Fruit fly (Drosophila melanogaster) whole organism, adult: ENCODE measurements around the gene idc.
A peak's percentile ranks its signal among the peaks of the same experiment; 100 is the strongest.

ENCODE experiments used
- CG11617 ChIP-seq: fragments of 200-800 bp; sonication (Bioruptor generic); optimal IDR thresholded peaks from 2 replicates; lab custom pipeline; 2017; ENCODE audit warnings: mild to moderate bottlenecking, missing biosample characterization, missing genetic modification reagents, missing genetic modification characterization
- CG12768 ChIP-seq: fragments of 200-800 bp; sonication (Bioruptor generic); optimal IDR thresholded peaks from 2 replicates; lab custom pipeline; 2017; ENCODE audit warnings: missing biosample characterization, missing genetic modification characterization, mild to moderate bottlenecking, moderate library complexity, missing genetic modification reagents
- CG14711 ChIP-seq: fragments of 200-800 bp; sonication (Bioruptor generic); optimal IDR thresholded peaks from 2 replicates; lab custom pipeline; 2018; ENCODE audit warnings: missing biosample characterization, mild to moderate bottlenecking, missing genetic modification characterization, moderate library complexity
- CG1620 ChIP-seq: fragments of 200-800 bp; sonication (Bioruptor generic); optimal IDR thresholded peaks from 2 replicates; lab custom pipeline; 2016; ENCODE audit warnings: missing biosample characterization, missing genetic modification characterization
- CG33017 ChIP-seq: fragments of 200-800 bp; sonication (Bioruptor generic); optimal IDR thresholded peaks from 2 replicates; lab custom pipeline; 2018; ENCODE audit warnings: missing biosample characterization, mild to moderate bottlenecking, missing genetic modification characterization, moderate library complexity
- CG7045 ChIP-seq: fragments of 200-800 bp; sonication (Bioruptor generic); optimal IDR thresholded peaks from 2 replicates; lab custom pipeline; 2017; ENCODE audit warnings: missing biosample characterization, mild to moderate bottlenecking, missing genetic modification characterization
- CG7101 ChIP-seq: fragments of 200-800 bp; sonication (Bioruptor generic); optimal IDR thresholded peaks from 2 replicates; lab custom pipeline; 2018; ENCODE audit warnings: missing biosample characterization, mild to moderate bottlenecking, missing genetic modification characterization, moderate library complexity
- Clk ChIP-seq: fragments of 200-800 bp; sonication (Bioruptor generic); optimal IDR thresholded peaks from 2 replicates; lab custom pipeline; 2017; ENCODE audit warnings: missing biosample characterization, missing genetic modification characterization
- Hr96 ChIP-seq: fragments of 200-800 bp; sonication (Bioruptor generic); optimal IDR thresholded peaks from 2 replicates; lab custom pipeline; 2016; ENCODE audit warnings: missing biosample characterization, missing genetic modification characterization
- Mnt ChIP-seq: fragments of 200-800 bp; sonication (Bioruptor generic); optimal IDR thresholded peaks from 2 replicates; lab custom pipeline; 2016; ENCODE audit warnings: missing biosample characterization, mild to moderate bottlenecking, missing genetic modification characterization
- bab1 ChIP-seq: fragments of 200-800 bp; sonication (Bioruptor generic); optimal IDR thresholded peaks from 3 replicates; lab custom pipeline; 2019; ENCODE audit warnings: missing biosample characterization, mild to moderate bottlenecking, missing genetic modification characterization, moderate library complexity
- cic ChIP-seq: fragments of 200-800 bp; sonication (Bioruptor generic); optimal IDR thresholded peaks from 2 replicates; lab custom pipeline; 2017; ENCODE audit warnings: missing biosample characterization, mild to moderate bottlenecking, missing genetic modification characterization, moderate library complexity
- cnc ChIP-seq, 2 experiments: fragments of >200 bp; optimal IDR thresholded peaks; 2 replicates each; lab custom pipeline; 2017
- kay ChIP-seq: fragments of 200-800 bp; sonication (Bioruptor generic); peaks from one replicate; lab custom pipeline; 2016; ENCODE audit warnings: missing biosample characterization, missing genetic modification characterization, borderline replicate concordance
- pad ChIP-seq: fragments of 200-800 bp; sonication (Bioruptor generic); optimal IDR thresholded peaks from 3 replicates; lab custom pipeline; 2017; ENCODE audit warnings: missing biosample characterization, missing genetic modification characterization, mild to moderate bottlenecking, moderate library complexity, missing genetic modification reagents
- tj ChIP-seq: fragments of 200-800 bp; sonication (Bioruptor generic); optimal IDR thresholded peaks from 3 replicates; lab custom pipeline; 2017; ENCODE audit warnings: missing biosample characterization, mild to moderate bottlenecking, missing genetic modification characterization, moderate library complexity
- toe ChIP-seq: fragments of 200-800 bp; sonication (Bioruptor generic); optimal IDR thresholded peaks from 2 replicates; lab custom pipeline; 2016; ENCODE audit warnings: missing biosample characterization, missing genetic modification characterization

Gene idc

dm6 chr3R:20080205-20080604 lies 48.6 kb downstream of the idc start:
- TF ChIP-seq tj (GFP tag; lab: Kevin White, UChicago) (no peak), Mnt (GFP tag; lab: Kevin White, UChicago) (peak; percentile 15), cnc (optimal IDR thresholded peaks at IDR 0.05; lab: Kevin White, UChicago) (no peak), CG12768 (GFP tag; lab: Kevin White, UChicago) (no peak), CG1620 (GFP tag; lab: Kevin White, UChicago) (no peak), CG7045 (GFP tag; lab: Kevin White, UChicago) (no peak)

DNA sequence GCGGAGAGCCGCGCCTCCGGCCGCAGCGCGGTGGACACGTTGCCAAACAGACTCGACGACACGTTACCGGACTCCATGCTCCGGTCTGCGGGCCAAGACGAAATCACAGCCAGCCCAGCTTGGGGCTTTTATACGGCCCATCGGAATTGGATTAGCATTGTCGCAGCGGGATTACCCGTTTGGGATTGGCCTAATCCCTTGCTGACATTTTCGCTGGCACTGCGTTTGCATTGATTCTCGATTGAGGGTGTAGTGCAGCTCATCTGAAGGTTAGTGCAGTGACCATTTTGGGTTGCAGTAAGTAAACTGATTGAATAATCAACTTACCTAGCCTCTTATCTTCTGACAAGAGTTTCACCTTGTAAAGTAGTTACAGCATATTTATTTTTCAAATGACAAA lies 50.7 kb downstream of the idc start, which contains the start of gene Rh3:
Gene Rh3 (minus strand): TSS at position 101 of the 400 bp plus-strand sequence.
- no peak for TF ChIP-seq cic (GFP tag; lab: Kevin White, UChicago)
- TF ChIP-seq cnc (optimal IDR thresholded peaks at IDR 0.05; lab: Kevin White, UChicago), result no peak
- TF ChIP-seq CG33017 (tag; lab: Kevin White, UChicago), result no peak
- TF ChIP-seq CG11617 (GFP tag; lab: Kevin White, UChicago), result no peak
- no peak for TF ChIP-seq CG12768 (GFP tag; lab: Kevin White, UChicago)
- TF ChIP-seq CG7045 (GFP tag; lab: Kevin White, UChicago), result no peak
- TF ChIP-seq pad (GFP tag; lab: Kevin White, UChicago), result no peak
- TF ChIP-seq CG7101 (tag; lab: Kevin White, UChicago), result no peak
- no peak for TF ChIP-seq CG1620 (GFP tag; lab: Kevin White, UChicago)
- no peak for TF ChIP-seq toe (GFP tag; lab: Kevin White, UChicago)
- TF ChIP-seq kay (GFP tag; lab: Kevin White, UChicago), result no peak
- no peak for TF ChIP-seq Hr96 (GFP tag; lab: Kevin White, UChicago)
- TF ChIP-seq CG14711, result no peak
- TF ChIP-seq Clk (GFP tag; lab: Kevin White, UChicago), result no peak
- TF ChIP-seq bab1 (GFP tag; lab: Kevin White, UChicago), result no peak
- no peak for TF ChIP-seq Mnt (GFP tag; lab: Kevin White, UChicago)
